Fruit fly (Drosophila melanogaster) whole organism, prepupa: Measurements from ENCODE around the gene CG3402.

Experiments used
- CG11294 ChIP-seq: fragments of 200-800 bp; sonication (Bioruptor generic); IDR thresholded peaks from 2 replicates; pipeline ENCODE4 v1.3.6; 2022; ENCODE audit warnings: missing biosample characterization, missing genetic modification characterization
- CG32006 ChIP-seq: fragments of 200-800 bp; sonication (Bioruptor generic); optimal IDR thresholded peaks from 3 replicates; lab custom pipeline; 2017; ENCODE audit warnings: missing biosample characterization, mild to moderate bottlenecking, missing genetic modification characterization
- CG6276 ChIP-seq: fragments of 200-800 bp; sonication (Bioruptor generic); optimal IDR thresholded peaks from 2 replicates; lab custom pipeline; 2017; ENCODE audit warnings: missing biosample characterization, mild to moderate bottlenecking, missing genetic modification characterization
- CG6792 ChIP-seq: fragments of 200-800 bp; sonication (Bioruptor generic); optimal IDR thresholded peaks from 3 replicates; lab custom pipeline; 2016; ENCODE audit warnings: missing biosample characterization, missing genetic modification characterization
- Eip78C ChIP-seq: fragments of 200-800 bp; sonication (Bioruptor generic); peaks from one replicate; lab custom pipeline; 2016; ENCODE audit warnings: missing biosample characterization, missing genetic modification characterization
- Hr39 ChIP-seq: fragments of 200-800 bp; sonication (Bioruptor generic); optimal IDR thresholded peaks from 2 replicates; lab custom pipeline; 2016; ENCODE audit warnings: missing biosample characterization, missing genetic modification characterization
- Smox ChIP-seq: fragments of 200-800 bp; sonication (Bioruptor generic); optimal IDR thresholded peaks from 3 replicates; lab custom pipeline; 2016; ENCODE audit warnings: missing biosample characterization, missing genetic modification characterization
- Sox102F ChIP-seq: fragments of 200-800 bp; sonication (Bioruptor generic); optimal IDR thresholded peaks from 2 replicates; lab custom pipeline; 2016; ENCODE audit warnings: missing biosample characterization, mild to moderate bottlenecking, missing genetic modification characterization
- achi ChIP-seq: fragments of 200-800 bp; sonication (Bioruptor generic); optimal IDR thresholded peaks from 3 replicates; lab custom pipeline; 2016; ENCODE audit warnings: missing biosample characterization, missing genetic modification characterization
- acj6 ChIP-seq: fragments of 200-800 bp; sonication (Bioruptor generic); optimal IDR thresholded peaks from 3 replicates; lab custom pipeline; 2016; ENCODE audit warnings: missing biosample characterization, missing genetic modification characterization
- dac ChIP-seq: fragments of 200-800 bp; sonication (Bioruptor generic); optimal IDR thresholded peaks from 2 replicates; lab custom pipeline; 2017; ENCODE audit warnings: missing biosample characterization, mild to moderate bottlenecking, missing genetic modification characterization
- lz ChIP-seq: fragments of 200-800 bp; sonication (Bioruptor generic); optimal IDR thresholded peaks from 3 replicates; lab custom pipeline; 2016; ENCODE audit warnings: missing biosample characterization, missing genetic modification characterization
- spab ChIP-seq: fragments of 200-800 bp; sonication (Bioruptor generic); optimal IDR thresholded peaks from 2 replicates; lab custom pipeline; 2017; ENCODE audit warnings: missing biosample characterization, mild to moderate bottlenecking, missing genetic modification characterization, missing genetic modification reagents

- TF ChIP-seq Hr39 = peak; percentile 57
- TF ChIP-seq dac (GFP tag; lab: Kevin White, UChicago) = peak; percentile 55
- TF ChIP-seq Sox102F (GFP tag; lab: Kevin White, UChicago) = peak; percentile 58
- peak; percentile 39 for TF ChIP-seq Smox
- TF ChIP-seq CG6792 = peak; percentile 7
- TF ChIP-seq CG6276 (GFP tag; lab: Kevin White, UChicago) = peak; percentile 83
- peak; percentile 50 for TF ChIP-seq lz (GFP tag; lab: Kevin White, UChicago)
- peak; percentile 58 for TF ChIP-seq achi (GFP tag; lab: Kevin White, UChicago)
- TF ChIP-seq spab (GFP tag; lab: Kevin White, UChicago) = peak; percentile 81
- TF ChIP-seq CG32006 (GFP tag; lab: Kevin White, UChicago) = peak; percentile 56
- peak; percentile 41 for TF ChIP-seq acj6 (GFP tag; lab: Kevin White, UChicago)
- TF ChIP-seq Eip78C (GFP tag; lab: Kevin White, UChicago) = peak; percentile 57
- TF ChIP-seq CG11294 (GFP tag; lab: Robert Waterston, UW) = peak; percentile 39; the same call in 1 of the 2 replicates
Measured at dm6 chr3L:626498-627369, 25.9 kb downstream of the CG3402 start.
